Worm (Caenorhabditis elegans) whole organism, L2 larva: ENCODE data around the gene erh-2.

Experiments used
- C34F6.9 ChIP-seq: fragments of 150-350 bp; optimal IDR thresholded peaks from 2 replicates; lab custom pipeline; 2014; ENCODE audit warnings: missing biosample characterization, missing genetic modification characterization
- dmd-4 ChIP-seq: sonication (generic microtip); optimal IDR thresholded peaks from 2 replicates; lab custom pipeline; 2017; ENCODE audit warnings: missing biosample characterization, missing genetic modification characterization
- elt-1 ChIP-seq: fragments of 150-350 bp; optimal IDR thresholded peaks from 2 replicates; lab custom pipeline; 2014; ENCODE audit warnings: missing biosample characterization, missing genetic modification characterization
- fos-1 ChIP-seq: fragments of 150-350 bp; optimal IDR thresholded peaks from 2 replicates; lab custom pipeline; 2014; ENCODE audit warnings: missing biosample characterization, missing genetic modification characterization
- lin-11 ChIP-seq: fragments of 150-350 bp; sonication (generic microtip); optimal IDR thresholded peaks from 2 replicates; lab custom pipeline; 2014; ENCODE audit warnings: missing biosample characterization, missing genetic modification characterization, inconsistent platforms, mixed read lengths
- lin-39 ChIP-seq: fragments of 150-350 bp; optimal IDR thresholded peaks from 2 replicates; lab custom pipeline; 2014; ENCODE audit warnings: missing biosample characterization, missing genetic modification reagents, missing genetic modification characterization
- lsy-2 ChIP-seq, 2 experiments: fragments of 150-350 bp in 1 of 2; sonication (generic microtip) in 1 of 2; optimal IDR thresholded peaks; 2 replicates each; lab custom pipeline; 2014 to 2017; ENCODE audit warnings: missing biosample characterization in 2 of 2, missing genetic modification characterization in 2 of 2
- nhr-10 ChIP-seq: sonication (generic microtip); optimal IDR thresholded peaks from 2 replicates; lab custom pipeline; 2017; ENCODE audit warnings: missing biosample characterization, missing genetic modification characterization
- nhr-23 ChIP-seq: fragments of 150-350 bp; optimal IDR thresholded peaks from 2 replicates; lab custom pipeline; 2014; ENCODE audit warnings: missing biosample characterization, missing genetic modification reagents, missing genetic modification characterization
- nhr-25 ChIP-seq: fragments of 150-350 bp; sonication (generic microtip); optimal IDR thresholded peaks from 3 replicates; lab custom pipeline; 2014; ENCODE audit warnings: missing biosample characterization, missing genetic modification characterization
- nhr-77 ChIP-seq: fragments of 150-350 bp; optimal IDR thresholded peaks from 2 replicates; lab custom pipeline; 2014; ENCODE audit warnings: missing biosample characterization, missing genetic modification characterization
- sem-4 ChIP-seq: fragments of 150-350 bp; optimal IDR thresholded peaks from 2 replicates; lab custom pipeline; 2014; ENCODE audit warnings: missing biosample characterization, missing genetic modification reagents, missing genetic modification characterization
- unc-39 ChIP-seq: fragments of 150-350 bp; optimal IDR thresholded peaks from 2 replicates; lab custom pipeline; 2014; ENCODE audit warnings: missing biosample characterization, missing genetic modification characterization
- ztf-1 ChIP-seq: fragments of 200-800 bp; sonication (Bioruptor generic); conservative IDR thresholded peaks from 2 replicates; pipeline ENCODE4 v1.3.6; 2022; ENCODE audit warnings: missing genetic modification characterization, missing compliant biosample characterization

erh-2 gene

ce11 chrIII:4634947-4635346 lies 41.9 kb downstream of the erh-2 start, which contains the start of gene clec-153:
clec-153 (plus strand) TSS chrIII:4635247.
- TF ChIP-seq lin-39 (tag; lab: Kevin White, UChicago): no peak
- no peak for TF ChIP-seq unc-39
- TF ChIP-seq sem-4 (tag; lab: Kevin White, UChicago): no peak
- no peak for TF ChIP-seq C34F6.9 (tag; lab: Kevin White, UChicago)
- TF ChIP-seq nhr-23 (tag; lab: Kevin White, UChicago): no peak
- no peak for TF ChIP-seq nhr-10 (tag; lab: Kevin White, UChicago)
- no peak for TF ChIP-seq lsy-2 (tag; optimal IDR thresholded peaks at IDR 0.05; lab: Kevin White, UChicago)
- TF ChIP-seq elt-1 (tag; lab: Kevin White, UChicago): no peak
- TF ChIP-seq nhr-25: no peak
- TF ChIP-seq lin-11 (tag; lab: Kevin White, UChicago): no peak
- TF ChIP-seq ztf-1 (GFP tag; lab: Robert Waterston, UW): no peak
- no peak for TF ChIP-seq dmd-4 (tag; lab: Kevin White, UChicago)
- TF ChIP-seq, all 48 proteins: peak for 0

DNA sequence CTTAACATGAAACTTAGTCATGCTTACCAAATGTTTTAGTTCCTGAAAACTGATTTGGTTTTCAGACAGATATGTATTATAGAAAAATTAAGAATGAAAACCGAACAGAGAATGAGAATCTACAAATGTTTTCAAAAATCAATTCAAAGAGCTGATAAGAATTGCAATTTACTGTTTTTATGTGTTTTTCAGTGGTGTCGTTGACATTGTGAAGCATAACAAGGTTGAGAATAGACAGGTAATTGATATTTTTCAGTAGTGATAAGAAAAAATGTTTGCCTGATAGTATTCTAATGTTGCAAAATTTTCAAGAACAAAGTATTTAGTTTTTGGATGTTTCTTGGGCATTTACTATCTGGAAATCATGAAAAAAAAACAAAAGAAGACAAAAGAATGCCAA lies 50.2 kb downstream of the erh-2 start, which contains the start of gene pfas-1:
Gene pfas-1, minus strand, starts transcription at position 49 of the 400 bp plus-strand sequence.
- TF ChIP-seq nhr-77 (tag; lab: Kevin White, UChicago) (no peak), fos-1 (tag; lab: Kevin White, UChicago) (peak; percentile 77)
